Worm (Caenorhabditis elegans): ENCODE results near the gene mbk-2.

Gene mbk-2

ce11 chrIV:13026762-13027161, 17.8 kb downstream of the mbk-2 start:
- no peak for TF ChIP-seq unc-39 (tag; optimal IDR thresholded peaks at IDR 0.05)
- TF ChIP-seq mes-2 (tag; optimal IDR thresholded peaks at IDR 0.05; ENCODE audit: poor library complexity, severe bottlenecking): no peak
- TF ChIP-seq zfp-3 (GFP tag; conservative IDR thresholded peaks at IDR 0.05): no peak
- TF ChIP-seq R02D3.7 (tag; optimal IDR thresholded peaks at IDR 0.05): no peak
- peak; percentile 74; the same call in 1 of the 2 replicates for TF ChIP-seq php-3 (GFP tag; IDR thresholded peaks at IDR 0.05)
- peak; percentile 37 for TF ChIP-seq hlh-30 (tag; optimal IDR thresholded peaks at IDR 0.05; ENCODE audit: insufficient read depth)
- no peak for TF ChIP-seq daf-16 (GFP tag; optimal IDR thresholded peaks at IDR 0.05)
- TF ChIP-seq daf-16 (tag; optimal IDR thresholded peaks at IDR 0.05): peak; percentile 87
- TF ChIP-seq sdz-12 (GFP tag; optimal IDR thresholded peaks at IDR 0.05): no peak
- TF ChIP-seq nhr-28 (tag; optimal IDR thresholded peaks at IDR 0.05): peak; percentile 27
- no peak for TF ChIP-seq daf-19 (GFP tag; conservative IDR thresholded peaks at IDR 0.05)
- TF ChIP-seq jun-1 (tag; optimal IDR thresholded peaks at IDR 0.05): no peak
- TF ChIP-seq hlh-11 (tag; optimal IDR thresholded peaks at IDR 0.05): peak; percentile 83
- TF ChIP-seq T20F7.1 (GFP tag; optimal IDR thresholded peaks at IDR 0.05): no peak
- TF ChIP-seq mep-1 (tag; optimal IDR thresholded peaks at IDR 0.05): peak; percentile 21
- no peak for TF ChIP-seq unc-130 (GFP tag; optimal IDR thresholded peaks at IDR 0.05)
- peak; percentile 6 for TF ChIP-seq zip-2 (tag; optimal IDR thresholded peaks at IDR 0.05)
- TF ChIP-seq hif-1 (tag; optimal IDR thresholded peaks at IDR 0.05): peak in 1 of 2 experiments; percentile 46
- TF ChIP-seq nhr-41 (GFP tag; IDR thresholded peaks at IDR 0.05): no peak
- TF ChIP-seq mdt-29 (GFP tag; IDR thresholded peaks at IDR 0.05): no peak
- no peak for TF ChIP-seq egl-43 (GFP tag; IDR thresholded peaks at IDR 0.05)
- TF ChIP-seq fos-1 (tag; optimal IDR thresholded peaks at IDR 0.05): no peak
- peak in 1 of 2 experiments; percentile 1 for TF ChIP-seq lsy-2 (tag; optimal IDR thresholded peaks at IDR 0.05)
- TF ChIP-seq dve-1 (tag; optimal IDR thresholded peaks at IDR 0.05; ENCODE audit: insufficient read depth): peak; percentile 72
- TF ChIP-seq nhr-76 (tag; optimal IDR thresholded peaks at IDR 0.05): no peak
- TF ChIP-seq ceh-20 (GFP tag; IDR thresholded peaks at IDR 0.05): peak; percentile 28; the same call in 1 of the 2 replicates
- no peak for TF ChIP-seq vab-7 (GFP tag; IDR thresholded peaks at IDR 0.05)
- no peak for TF ChIP-seq nhr-25 (tag; optimal IDR thresholded peaks at IDR 0.05; ENCODE audit: borderline replicate concordance, insufficient read depth)
- no peak for TF ChIP-seq F10B5.3 (tag; optimal IDR thresholded peaks at IDR 0.05)
- no peak for TF ChIP-seq ZK337.2 (GFP tag; IDR thresholded peaks at IDR 0.05)
- no peak for TF ChIP-seq zfp-2 (tag; optimal IDR thresholded peaks at IDR 0.05)
- TF ChIP-seq nhr-10 (tag; optimal IDR thresholded peaks at IDR 0.05): peak; percentile 17
- 0 out of 2 replicates have a peak, but pooled peaks have one; percentile 39 for TF ChIP-seq ctbp-1 (GFP tag; IDR thresholded peaks at IDR 0.05)
- TF ChIP-seq Y48G9A.11 (GFP tag; IDR thresholded peaks at IDR 0.05): no peak
- TF ChIP-seq ZK546.5 (tag; optimal IDR thresholded peaks at IDR 0.05): no peak
- no peak for TF ChIP-seq tag-97 (GFP tag; IDR thresholded peaks at IDR 0.05)
- 0 out of 2 replicates have a peak, but pooled peaks have one; percentile 17 for TF ChIP-seq hmg-1.1 (GFP tag; IDR thresholded peaks at IDR 0.05)
- no peak for TF ChIP-seq Y105C5A.15 (GFP tag; IDR thresholded peaks at IDR 0.05)
- peak; percentile 91 for TF ChIP-seq dmd-6 (GFP tag; IDR thresholded peaks at IDR 0.05)
- TF ChIP-seq F26F4.8 (GFP tag; conservative IDR thresholded peaks at IDR 0.05): no peak
- no peak for TF ChIP-seq ztf-7 (tag; optimal IDR thresholded peaks at IDR 0.05)
- no peak for TF ChIP-seq F37D6.2 (tag; optimal IDR thresholded peaks at IDR 0.05)
- TF ChIP-seq daf-8 (GFP tag; IDR thresholded peaks at IDR 0.05): no peak
- TF ChIP-seq gei-8 (GFP tag; optimal IDR thresholded peaks at IDR 0.05): peak; percentile 12
- no peak for TF ChIP-seq ceh-62 (tag; optimal IDR thresholded peaks at IDR 0.05)
- peak; percentile 52 for TF ChIP-seq mxl-3 (GFP tag; optimal IDR thresholded peaks at IDR 0.05)
- TF ChIP-seq duxl-1 (tag; optimal IDR thresholded peaks at IDR 0.05; ENCODE audit: poor library complexity): no peak
- TF ChIP-seq F49E8.2 (tag; optimal IDR thresholded peaks at IDR 0.05; ENCODE audit: borderline replicate concordance): no peak
- TF ChIP-seq nhr-111 (GFP tag; optimal IDR thresholded peaks at IDR 0.05): no peak
- peak; percentile 95 for TF ChIP-seq nhr-48 (tag; optimal IDR thresholded peaks at IDR 0.05)
- peak; percentile 85 for TF ChIP-seq aha-1 (tag)

All from whole organism, L4 larva.